Fruit fly (Drosophila melanogaster) Kc167 (cell line): ENCODE results near the gene Lrr47.

Experiments used
- Myc ChIP-seq: fragments of >200 bp; optimal IDR thresholded peaks from 2 replicates; lab custom pipeline; 2017; ENCODE audit warnings: missing external identifiers
- Sin3A ChIP-seq: fragments of >200 bp; optimal IDR thresholded peaks from 2 replicates; lab custom pipeline; 2018; ENCODE audit warnings: missing external identifiers
- h ChIP-seq: fragments of >200 bp; optimal IDR thresholded peaks from 3 replicates; lab custom pipeline; 2018; ENCODE audit warnings: missing external identifiers
- insv ChIP-seq: fragments of >200 bp; optimal IDR thresholded peaks from 3 replicates; lab custom pipeline; 2018; ENCODE audit warnings: missing external identifiers
- psq ChIP-seq: fragments of >200 bp; optimal IDR thresholded peaks from 2 replicates; lab custom pipeline; 2017; ENCODE audit warnings: missing external identifiers
- ttk ChIP-seq: sonication (Bioruptor generic); optimal IDR thresholded peaks from 2 replicates; lab custom pipeline; 2017; ENCODE audit warnings: missing external identifiers

The Lrr47 gene

DNA sequence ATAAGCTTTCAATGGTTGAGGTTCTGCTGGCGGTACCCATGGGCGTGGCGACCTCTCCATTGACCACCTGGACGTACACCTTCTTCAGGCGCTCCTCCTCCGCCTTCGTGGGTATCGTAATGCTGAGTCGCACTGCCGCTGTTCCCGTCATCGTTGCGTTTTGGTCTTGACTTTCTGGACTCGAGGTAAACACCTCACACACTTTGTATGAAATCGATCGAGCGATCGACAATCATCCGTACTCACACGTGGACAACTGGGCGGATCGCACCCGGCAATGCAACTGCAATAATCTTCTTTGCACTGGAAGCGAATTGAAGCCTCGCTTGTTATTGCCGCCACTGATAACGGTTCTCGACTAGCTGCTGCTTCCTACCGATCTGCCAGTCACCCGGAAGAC, 7.0 kb upstream of the Lrr47 start, which contains the start of gene CG7384:
CG7384 (minus strand) TSS at position 366 of the 400 bp plus-strand sequence.
- no peak for TF ChIP-seq Sin3A (lab: Kevin White, UChicago)
- TF ChIP-seq psq (lab: Kevin White, UChicago) = no peak
- TF ChIP-seq insv = no peak
- TF ChIP-seq h (lab: Kevin White, UChicago) = no peak
- TF ChIP-seq ttk (lab: Kevin White, UChicago) = no peak
- no peak for TF ChIP-seq Myc (lab: Kevin White, UChicago)

DNA sequence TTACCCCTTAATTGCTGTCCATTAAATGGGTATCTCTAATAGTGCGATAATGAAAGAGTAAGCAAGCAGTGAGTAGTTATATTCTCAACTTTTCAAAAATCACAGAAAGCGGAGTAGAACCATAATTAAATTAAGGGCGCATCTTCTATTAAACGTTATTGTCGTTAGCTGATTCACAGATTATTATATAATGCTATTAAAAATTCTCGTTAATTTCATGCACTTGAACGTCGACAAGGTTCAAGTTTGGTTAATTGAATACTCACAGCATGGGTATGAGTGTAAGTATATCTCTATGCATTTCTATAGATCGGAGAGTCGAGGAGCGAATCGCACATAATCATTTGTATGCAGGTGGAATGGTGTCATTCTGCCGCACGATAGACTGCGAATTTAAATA, 6.3 kb upstream of the Lrr47 start:
- no peak for TF ChIP-seq insv
- no peak for TF ChIP-seq Sin3A (lab: Kevin White, UChicago)
- TF ChIP-seq h (lab: Kevin White, UChicago) = no peak

DNA sequence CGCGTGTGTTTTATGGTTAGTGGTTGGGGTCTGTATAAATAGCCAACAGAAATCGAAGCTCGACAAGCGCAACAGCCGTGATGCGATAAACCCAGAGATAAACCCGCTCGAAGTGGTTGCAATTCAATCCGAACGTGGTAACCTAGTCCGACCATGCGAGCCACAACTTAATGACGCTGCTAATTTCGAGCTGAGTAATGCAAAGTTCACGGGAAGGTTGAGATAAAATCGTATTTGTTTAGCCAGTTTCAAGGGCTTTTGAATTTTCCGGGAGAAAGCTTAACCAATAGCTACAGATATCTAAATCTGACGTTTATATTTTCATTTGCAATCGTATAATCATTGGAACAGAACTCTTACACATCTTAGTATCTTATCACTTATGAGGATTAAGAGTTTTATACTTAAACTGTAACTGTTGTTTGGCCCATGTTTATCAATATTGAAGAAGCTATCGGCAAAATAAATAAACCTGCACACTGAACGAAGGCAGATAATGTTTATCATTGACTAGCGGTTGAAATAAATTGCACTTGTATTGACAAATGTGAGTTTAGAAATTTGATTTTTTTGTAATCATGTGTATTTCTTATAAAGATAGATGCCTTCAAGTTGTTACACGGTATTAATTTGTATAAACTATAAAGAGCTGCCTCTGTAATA, 3.2 kb upstream of the Lrr47 start:
- TF ChIP-seq insv (no peak), h (lab: Kevin White, UChicago) (no peak), Sin3A (lab: Kevin White, UChicago) (no peak), ttk (lab: Kevin White, UChicago) (no peak)

DNA sequence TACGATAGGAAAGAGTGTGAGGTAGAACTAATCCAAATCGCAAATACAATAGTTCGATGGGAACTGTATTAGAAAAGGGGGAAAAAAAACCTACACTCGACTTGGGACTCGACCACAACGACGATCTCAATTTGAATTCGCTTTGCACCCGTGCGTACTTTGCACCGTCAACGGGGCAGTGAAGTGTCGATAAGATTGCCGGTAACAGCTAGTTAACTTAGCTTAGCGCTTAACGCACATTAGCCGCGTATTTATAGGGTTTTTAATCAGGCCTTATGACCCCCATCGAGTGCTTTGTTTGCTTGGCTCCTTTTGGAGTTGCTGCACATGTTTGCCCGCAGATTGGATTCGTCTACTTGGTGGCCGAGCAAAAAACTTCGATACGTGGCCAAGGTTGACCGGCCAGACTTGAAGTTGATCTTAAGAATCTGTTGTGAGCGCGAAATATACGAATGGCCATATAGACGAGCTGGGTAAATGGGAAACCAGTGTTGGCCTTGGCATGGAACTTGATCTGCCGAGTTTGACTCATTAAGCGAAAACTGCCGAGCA, 2.5 kb upstream of the Lrr47 start:
- TF ChIP-seq ttk (lab: Kevin White, UChicago) = no peak
- TF ChIP-seq insv = no peak
- TF ChIP-seq Myc (lab: Kevin White, UChicago) = no peak
- TF ChIP-seq psq (lab: Kevin White, UChicago) = no peak
- TF ChIP-seq h (lab: Kevin White, UChicago) = no peak
- TF ChIP-seq Sin3A (lab: Kevin White, UChicago) = no peak

DNA sequence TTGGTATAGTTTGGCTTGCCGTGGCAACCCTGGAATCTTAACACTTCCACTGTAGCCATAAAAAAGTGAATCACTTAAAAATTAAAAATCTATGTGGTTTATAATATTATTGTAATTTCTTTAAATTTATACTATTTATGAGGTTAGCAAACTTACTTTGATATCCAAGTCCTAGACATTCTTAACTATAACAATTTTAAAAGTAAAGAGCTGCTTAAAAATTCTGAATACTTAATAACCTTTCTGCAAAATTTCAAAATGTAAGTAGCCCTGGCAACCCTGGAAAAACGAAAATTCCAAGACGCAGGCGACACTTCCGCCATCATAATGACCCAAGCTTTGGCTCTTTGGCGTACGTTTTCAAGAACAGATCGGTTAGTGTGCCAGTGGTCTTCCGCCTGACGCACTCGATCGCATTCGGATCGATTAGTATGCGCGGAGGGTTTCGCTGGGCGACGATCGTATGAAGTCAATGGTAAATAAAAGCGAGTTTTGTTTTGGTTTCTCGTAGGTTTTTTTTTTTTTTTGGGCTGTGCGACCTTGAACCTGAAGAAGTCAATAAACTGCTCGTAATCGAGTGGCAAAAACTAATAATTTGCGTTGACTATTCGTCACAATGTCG, 1.5 kb upstream of the Lrr47 start:
- TF ChIP-seq ttk (lab: Kevin White, UChicago) (no peak), Sin3A (lab: Kevin White, UChicago) (no peak), h (lab: Kevin White, UChicago) (no peak), insv (no peak), Myc (lab: Kevin White, UChicago) (no peak), psq (lab: Kevin White, UChicago) (no peak)

DNA sequence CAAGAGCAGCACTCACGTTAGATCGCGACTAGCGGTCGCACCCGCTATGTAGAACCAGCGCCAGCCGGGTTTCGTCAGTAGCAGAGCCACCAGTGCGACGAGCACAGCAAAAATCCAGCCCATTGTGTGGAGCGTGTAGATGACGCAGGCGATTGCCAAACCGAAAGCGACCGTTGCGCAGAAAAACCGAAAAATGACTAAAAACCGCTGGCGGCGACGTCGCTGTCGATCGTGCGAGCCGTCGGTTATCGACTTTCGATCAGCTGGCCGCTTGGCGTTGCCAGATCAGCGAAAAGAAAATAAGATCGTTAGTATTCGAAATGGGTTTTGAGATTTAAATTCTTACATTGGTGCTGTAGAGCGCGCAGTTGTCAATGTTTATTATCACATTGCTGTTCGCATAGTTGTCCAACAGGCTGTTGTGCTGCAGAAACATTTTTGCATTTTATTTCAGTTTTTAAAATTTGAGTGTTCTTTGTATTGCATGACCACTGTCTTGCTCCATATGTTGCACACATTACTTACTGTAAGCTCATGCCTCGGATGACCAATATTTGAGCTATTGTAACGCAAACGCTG, 576 bp upstream of the Lrr47 start:
- TF ChIP-seq Sin3A (lab: Kevin White, UChicago) (no peak), Myc (lab: Kevin White, UChicago) (no peak), ttk (lab: Kevin White, UChicago) (no peak), h (lab: Kevin White, UChicago) (no peak), insv (no peak), psq (lab: Kevin White, UChicago) (no peak)

DNA sequence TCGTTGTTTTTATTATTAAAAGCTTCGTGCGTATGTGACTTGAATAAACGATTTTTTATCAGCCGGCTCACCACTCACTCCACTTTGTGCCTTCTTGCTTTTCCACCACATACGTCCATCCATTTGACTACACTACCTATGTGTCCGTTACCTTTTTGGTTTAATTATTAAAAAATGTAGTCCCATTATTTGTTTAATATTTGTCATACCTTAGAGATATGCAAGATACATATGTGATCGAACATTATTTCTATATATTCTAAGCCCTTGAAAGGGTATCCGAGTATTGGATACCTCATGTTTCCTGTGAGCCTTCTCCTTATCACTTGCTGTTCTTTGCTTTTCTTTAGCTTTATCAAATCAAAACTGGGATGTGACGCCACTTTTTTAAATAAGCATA, 2.1 kb downstream of the Lrr47 start:
- no peak for TF ChIP-seq h (lab: Kevin White, UChicago)
- TF ChIP-seq psq (lab: Kevin White, UChicago) = no peak
- no peak for TF ChIP-seq insv
- TF ChIP-seq Myc (lab: Kevin White, UChicago) = no peak
- TF ChIP-seq Sin3A (lab: Kevin White, UChicago) = no peak
- no peak for TF ChIP-seq ttk (lab: Kevin White, UChicago)

DNA sequence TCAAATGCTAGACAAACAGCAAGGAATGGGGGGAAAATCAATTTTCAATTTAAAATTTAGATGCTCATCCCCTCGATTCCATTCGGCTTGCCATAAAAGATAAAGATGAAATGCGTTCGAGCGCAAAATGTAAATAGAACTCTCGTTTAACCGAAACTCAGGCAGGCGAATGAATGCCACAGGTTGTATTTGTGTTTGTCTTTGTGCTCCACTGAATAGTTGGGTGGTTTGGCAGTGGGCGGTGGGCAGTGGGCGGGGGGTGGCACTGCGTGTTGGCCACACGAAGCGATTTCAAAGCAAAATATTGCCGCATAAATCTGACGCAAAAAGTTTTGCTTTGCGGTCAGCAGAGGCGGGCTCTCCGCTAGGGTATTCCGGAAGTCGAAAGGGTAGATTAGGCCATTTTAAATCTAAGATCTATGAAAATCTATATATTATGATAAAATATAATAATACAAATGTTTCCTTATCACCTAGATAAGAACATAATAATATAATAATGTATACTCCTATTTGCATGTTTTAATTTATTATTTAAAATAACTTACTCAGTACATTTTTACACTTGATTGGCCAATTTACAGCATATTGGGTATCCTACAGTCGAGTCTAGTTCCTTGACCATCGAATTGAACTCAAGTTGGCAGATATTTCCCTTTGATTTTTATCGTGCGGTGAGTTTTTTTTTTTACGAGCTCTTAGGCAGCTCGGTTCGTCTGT, 5.2 kb downstream of the Lrr47 start:
- TF ChIP-seq ttk (lab: Kevin White, UChicago) = no peak
- TF ChIP-seq Myc (lab: Kevin White, UChicago) = no peak
- TF ChIP-seq Sin3A (lab: Kevin White, UChicago) = no peak
- no peak for TF ChIP-seq h (lab: Kevin White, UChicago)
- no peak for TF ChIP-seq psq (lab: Kevin White, UChicago)
- TF ChIP-seq insv = no peak

DNA sequence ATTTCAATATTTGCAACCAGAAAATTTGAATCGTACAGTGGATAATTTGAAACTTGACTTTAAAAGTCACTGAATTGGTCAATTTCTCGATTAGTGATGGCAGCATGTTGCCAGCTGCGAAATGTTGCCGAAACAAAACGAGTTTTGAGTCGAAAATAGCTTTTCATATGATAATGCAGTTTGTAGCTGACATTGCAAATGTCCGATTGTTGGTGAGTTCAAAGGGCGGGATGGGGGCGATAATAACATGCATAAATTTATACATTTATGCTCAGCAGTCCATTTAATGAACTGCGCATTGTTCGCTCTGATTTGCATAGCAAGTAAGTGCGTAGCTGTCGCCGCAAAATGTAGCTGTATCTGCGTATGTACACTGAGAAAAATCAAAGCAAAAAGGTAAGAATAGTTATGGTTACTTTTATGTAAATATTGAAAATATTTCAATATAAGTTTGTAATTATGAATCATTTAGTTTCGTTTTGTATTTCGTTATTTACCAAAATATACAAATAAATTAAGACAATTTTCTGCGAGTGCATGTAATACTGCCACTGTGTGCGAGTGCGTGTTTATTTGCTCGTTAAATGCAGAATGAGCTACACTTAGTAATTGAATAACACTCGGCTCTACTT, 9.9 kb downstream of the Lrr47 start, which contains the start of gene Lip4:
Lip4 (plus strand) TSS at position 620 of the 632 bp plus-strand sequence.
- TF ChIP-seq psq (lab: Kevin White, UChicago) (no peak), Myc (lab: Kevin White, UChicago) (no peak), h (lab: Kevin White, UChicago) (no peak), Sin3A (lab: Kevin White, UChicago) (no peak), insv (no peak), ttk (lab: Kevin White, UChicago) (no peak)

DNA sequence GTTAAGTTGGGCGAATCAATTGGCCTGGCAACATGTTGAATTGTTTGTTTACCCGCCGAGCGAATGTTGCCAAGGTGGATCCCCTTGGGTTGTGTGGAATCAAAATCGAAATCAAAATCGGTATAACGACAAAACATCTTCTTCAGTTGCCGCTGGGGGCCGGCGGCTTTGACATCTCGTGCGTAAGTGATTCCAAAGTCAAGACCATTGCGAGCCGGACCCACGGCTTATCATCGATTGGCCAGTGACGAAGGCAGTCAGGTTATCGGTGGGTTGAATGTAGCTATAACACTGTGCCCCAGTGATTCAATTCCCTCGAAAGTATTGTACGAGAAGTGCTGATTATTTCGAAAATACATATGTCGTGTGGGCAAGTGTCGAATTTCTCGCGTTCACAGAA, 11.8 kb downstream of the Lrr47 start:
- TF ChIP-seq psq (lab: Kevin White, UChicago) = no peak
- TF ChIP-seq h (lab: Kevin White, UChicago) = no peak
- no peak for TF ChIP-seq insv
- TF ChIP-seq ttk (lab: Kevin White, UChicago) = no peak
- TF ChIP-seq Myc (lab: Kevin White, UChicago) = no peak
- no peak for TF ChIP-seq Sin3A (lab: Kevin White, UChicago)

DNA sequence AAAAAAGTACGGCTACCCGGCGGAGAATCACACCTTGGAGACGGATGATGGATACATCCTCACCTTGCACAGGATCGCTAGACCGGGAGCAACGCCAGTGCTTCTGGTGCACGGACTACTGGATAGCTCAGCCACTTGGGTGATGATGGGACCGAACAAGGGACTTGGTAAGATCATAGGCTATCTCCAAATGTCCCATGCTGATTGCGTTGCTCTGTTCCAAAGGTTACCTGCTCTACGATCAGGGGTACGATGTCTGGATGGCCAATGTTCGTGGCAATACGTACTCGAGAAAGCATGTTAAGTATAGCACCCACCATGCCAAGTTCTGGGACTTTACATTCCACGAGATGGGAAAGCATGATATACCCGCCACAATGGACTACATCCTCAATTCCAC, 13.0 kb downstream of the Lrr47 start:
- TF ChIP-seq insv (no peak), Myc (lab: Kevin White, UChicago) (no peak), psq (lab: Kevin White, UChicago) (no peak), ttk (lab: Kevin White, UChicago) (no peak), h (lab: Kevin White, UChicago) (no peak), Sin3A (lab: Kevin White, UChicago) (no peak)
